Fruit fly (Drosophila melanogaster): ENCODE data around the gene Vm26Ac.
A peak's percentile ranks its signal among the peaks of the same experiment; 100 is the strongest.

Gene Vm26Ac

DNA sequence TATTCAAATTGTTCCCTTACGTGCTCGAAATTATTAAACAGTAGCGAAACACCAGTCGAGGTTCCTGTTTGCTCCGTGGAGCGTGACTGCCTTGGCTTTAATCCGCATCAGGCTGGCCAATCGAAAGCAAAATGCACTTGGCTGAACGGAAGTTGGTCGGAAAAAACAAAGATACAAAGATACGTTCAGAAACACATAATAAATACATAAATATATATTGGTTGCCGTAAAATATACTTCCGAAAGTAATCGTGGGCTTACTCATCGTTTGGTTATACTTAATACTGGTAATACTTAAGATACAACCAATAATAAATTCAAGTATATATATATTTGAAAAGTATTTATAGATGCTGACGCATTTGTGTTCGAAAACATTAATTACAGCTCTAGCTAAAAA lies 6.4 kb upstream of the Vm26Ac start, which contains the start of gene psd:
psd (minus strand) TSS at position 101 of the 400 bp plus-strand sequence.
- no peak for TF ChIP-seq noc (tag; optimal IDR thresholded peaks at IDR 0.05)

- TF ChIP-seq noc (tag; optimal IDR thresholded peaks at IDR 0.05) = no peak
Measured at dm6 chr2L:5964211-5964610, 5.8 kb upstream of the Vm26Ac start.

DNA sequence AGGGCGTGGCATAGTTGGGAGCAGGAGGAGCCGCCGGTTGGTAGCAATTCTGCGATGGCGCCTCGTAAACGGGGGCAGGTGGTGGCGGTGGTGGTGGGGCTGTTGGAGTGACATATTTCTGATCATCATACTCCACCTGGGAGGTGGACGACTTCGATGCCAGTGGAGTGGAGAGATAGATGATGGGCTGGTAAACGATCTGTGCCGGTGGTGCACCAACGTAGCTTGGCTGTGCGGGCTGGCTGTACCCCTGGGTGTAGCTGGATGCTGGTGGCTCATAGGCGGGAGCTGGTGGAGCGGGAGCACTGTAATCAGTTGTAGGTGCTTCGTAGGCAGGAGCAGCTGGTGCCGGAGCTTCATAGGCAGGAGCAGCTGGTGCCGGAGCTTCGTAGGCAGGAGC lies 4.8 kb upstream of the Vm26Ac start:
- no peak for TF ChIP-seq noc (tag; optimal IDR thresholded peaks at IDR 0.05)

DNA sequence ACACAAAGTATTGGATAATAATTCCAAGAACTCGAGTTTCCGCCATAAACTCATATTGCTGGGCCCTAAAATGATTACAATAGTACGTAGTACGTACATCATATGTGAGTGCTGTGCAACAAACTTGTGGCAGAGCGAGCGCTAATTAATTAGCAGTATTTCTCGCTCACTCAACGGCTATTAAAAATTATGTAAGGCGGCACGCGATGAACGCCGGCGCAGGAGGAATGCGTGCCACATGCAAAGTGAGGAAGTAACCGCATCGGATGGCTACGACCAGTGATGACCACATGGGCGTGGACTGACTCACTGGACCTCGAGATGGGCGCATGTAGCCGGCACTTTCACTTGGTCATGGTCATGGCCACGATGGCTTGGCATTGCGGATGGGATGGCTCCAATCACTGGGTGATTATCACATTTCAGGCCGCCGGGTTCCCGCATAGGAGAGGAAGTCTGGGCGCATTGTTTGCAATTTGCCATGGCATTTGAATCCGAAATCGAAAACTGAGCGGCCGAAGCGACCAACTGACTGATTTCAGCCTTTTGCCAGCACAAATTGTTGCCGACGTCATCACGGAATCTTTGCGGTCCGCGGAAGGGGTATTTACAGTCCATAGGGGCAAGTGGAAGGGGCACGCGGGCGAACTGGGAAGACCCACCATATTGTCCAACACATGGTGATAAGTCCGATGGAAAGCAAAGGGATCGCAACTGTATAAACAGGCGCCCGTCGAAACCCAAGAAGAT lies 2.9 kb upstream of the Vm26Ac start:
- TF ChIP-seq noc (tag; optimal IDR thresholded peaks at IDR 0.05) = no peak

dm6 chr2L:5959863-5960658 lies 1.6 kb upstream of the Vm26Ac start, which contains the start of gene Vm26Aa:
TSS of gene Vm26Aa (minus strand) at chr2L:5960340.
- TF ChIP-seq noc (tag; optimal IDR thresholded peaks at IDR 0.05) = no peak

DNA sequence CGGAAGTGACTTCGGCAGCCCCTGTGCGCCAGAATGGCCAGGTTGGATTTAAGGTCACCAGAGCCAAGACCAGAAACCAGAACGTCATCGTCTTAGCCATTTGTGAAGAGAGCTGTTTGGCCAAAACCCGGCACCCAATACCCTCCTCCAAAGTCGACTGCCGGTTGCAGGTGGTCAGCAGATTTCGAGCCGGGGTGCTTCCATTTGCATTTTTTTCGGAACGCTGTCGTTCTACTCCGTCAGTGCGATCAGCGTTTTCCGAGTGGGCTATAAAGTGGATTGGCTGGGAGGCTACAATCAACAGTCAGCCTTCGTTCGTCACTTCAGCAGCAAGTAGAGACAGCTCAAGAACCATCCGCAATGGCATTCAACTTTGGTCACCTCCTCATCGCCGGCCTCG lies 1.7 kb downstream of the Vm26Ac start, which contains the start of the genes CG13998 and Vm26Ab:
CG13998 (minus strand) TSS at position 114 of the 400 bp plus-strand sequence.
Vm26Ab (plus strand) TSS at position 299 of the 400 bp plus-strand sequence.
- TF ChIP-seq noc (tag; optimal IDR thresholded peaks at IDR 0.05) = no peak

DNA sequence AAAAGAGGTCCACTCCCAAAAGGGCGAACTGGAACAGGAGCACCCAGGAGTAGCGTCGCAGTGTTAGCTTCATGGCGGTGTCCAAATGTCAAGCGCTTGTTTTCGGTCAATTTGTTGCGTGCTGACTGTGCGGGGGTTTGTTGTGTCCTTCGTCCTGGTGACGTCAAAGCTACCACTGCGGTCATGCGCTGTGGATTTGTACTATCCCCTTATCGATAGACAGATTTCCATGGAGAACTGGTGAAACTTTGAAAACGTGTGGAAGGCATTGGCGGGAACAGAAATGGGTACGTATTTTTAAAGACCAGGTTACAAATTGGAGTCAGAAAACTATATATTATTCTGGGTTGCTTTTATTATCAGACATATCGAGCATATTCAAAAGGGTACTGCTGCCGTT lies 2.3 kb downstream of the Vm26Ac start, which contains the start of gene CG13999:
CG13999 (minus strand) TSS at position 314 of the 400 bp plus-strand sequence.
- no peak for TF ChIP-seq noc (tag; optimal IDR thresholded peaks at IDR 0.05)

- TF ChIP-seq noc (tag; optimal IDR thresholded peaks at IDR 0.05) = no peak
Measured at dm6 chr2L:5948775-5949526, 9.5 kb downstream of the Vm26Ac start, which contains the start of gene CG9044. TSS of gene CG9044 (plus strand) at chr2L:5949450.

DNA sequence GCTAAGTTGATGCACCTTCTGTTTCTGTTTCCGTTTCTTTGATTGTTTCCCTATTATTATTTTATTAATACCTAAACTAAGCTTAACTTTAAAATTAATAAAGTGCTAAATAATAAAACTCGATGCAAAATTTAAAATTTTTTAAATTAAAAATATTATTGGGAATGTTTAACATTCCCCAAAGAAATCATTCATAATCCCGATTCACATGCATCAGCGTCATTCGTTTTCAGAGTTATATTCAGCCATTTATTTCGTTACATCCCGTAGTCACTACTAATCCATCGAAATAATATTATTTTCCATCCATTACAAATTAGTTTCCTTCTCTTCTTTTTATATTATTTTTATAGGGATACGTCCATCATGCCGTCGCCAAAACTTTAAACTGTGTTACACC lies 10.9 kb downstream of the Vm26Ac start:
- TF ChIP-seq noc (tag; optimal IDR thresholded peaks at IDR 0.05) = no peak

- TF ChIP-seq noc (tag; optimal IDR thresholded peaks at IDR 0.05) = no peak
Measured at dm6 chr2L:5946728-5947127, 11.7 kb downstream of the Vm26Ac start.

DNA sequence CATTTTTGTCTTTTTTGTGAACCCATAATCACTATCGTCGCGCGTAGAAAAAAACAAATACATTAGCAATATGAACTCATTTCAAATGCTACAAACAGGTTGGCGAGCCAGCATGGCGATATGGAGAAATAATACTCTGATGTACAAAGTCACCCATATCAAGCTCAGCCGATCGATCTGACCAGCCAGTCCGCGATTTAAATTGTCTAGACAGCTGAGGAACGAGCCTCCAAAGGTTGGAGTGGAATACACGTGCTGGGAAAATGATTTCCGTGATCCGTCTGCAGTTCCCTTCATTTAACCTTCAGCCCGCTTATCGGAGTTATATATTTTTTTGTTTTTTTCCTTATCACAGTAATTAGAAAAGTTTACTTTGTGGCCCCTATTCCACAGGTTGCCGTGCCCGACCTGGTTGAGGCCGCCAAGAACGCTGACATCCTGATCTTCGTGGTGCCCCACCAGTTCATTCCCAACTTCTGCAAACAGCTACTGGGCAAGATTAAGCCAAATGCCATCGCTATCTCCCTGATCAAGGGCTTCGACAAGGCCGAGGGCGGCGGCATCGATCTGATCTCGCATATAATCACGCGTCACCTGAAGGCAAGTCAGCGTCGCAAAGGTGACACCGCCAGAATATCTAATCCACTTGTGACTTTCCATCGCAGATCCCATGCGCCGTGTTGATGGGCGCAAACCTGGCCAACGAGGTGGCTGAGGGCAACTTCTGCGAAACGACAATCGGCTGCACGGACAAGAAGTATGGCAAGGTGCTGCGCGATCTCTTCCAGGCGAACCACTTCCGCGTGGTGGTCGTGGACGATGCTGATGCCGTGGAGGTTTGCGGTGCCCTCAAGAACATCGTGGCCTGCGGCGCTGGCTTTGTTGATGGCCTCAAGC lies 12.5 kb downstream of the Vm26Ac start:
- TF ChIP-seq noc (tag; optimal IDR thresholded peaks at IDR 0.05) = no peak

DNA sequence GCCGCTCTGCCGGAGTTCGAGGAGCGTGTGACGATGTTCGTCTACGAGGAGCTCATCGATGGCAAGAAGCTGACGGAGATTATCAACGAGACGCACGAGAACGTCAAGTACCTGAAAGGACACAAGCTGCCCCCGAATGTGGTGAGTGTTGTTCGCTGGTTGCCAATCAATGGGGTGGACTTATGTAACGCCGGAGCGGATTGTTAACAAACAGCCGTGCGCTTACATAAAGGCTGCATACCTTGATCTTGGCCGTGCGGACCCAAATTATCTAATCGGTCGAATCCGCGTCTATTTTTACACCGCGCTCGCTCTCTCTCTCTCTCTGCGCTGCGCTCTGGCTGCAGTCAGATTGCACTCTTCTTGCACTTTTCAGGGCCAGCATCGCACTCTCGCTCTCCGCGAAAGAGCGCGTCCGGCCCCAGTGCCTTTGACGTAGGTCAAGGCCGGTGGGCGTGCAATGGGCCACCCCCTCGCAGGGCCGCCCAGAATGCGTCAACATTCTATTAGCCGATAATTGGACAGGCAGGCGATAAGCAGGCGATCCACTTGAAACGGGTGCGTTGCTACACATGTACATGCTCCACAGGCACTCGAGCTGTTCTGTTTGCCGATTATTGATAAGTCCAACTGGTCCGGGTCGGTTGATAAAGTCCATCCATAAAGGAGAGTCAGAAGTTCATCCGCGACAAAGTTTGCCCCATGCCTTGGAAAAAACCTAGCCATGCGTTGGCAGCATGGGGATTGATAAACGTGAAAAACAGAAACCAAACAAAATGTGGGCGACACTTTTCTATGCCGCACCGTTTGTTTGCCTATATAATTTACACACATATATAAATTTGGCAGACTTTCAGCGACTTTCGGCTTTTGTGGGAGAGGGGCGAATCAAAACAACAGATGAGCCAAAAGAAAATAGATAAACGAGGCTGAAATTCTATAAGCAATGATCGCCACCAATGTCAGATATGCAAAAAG lies 13.8 kb downstream of the Vm26Ac start:
- no peak for TF ChIP-seq noc (tag; optimal IDR thresholded peaks at IDR 0.05)

dm6 chr2L:5943229-5944078 lies 15.0 kb downstream of the Vm26Ac start, which contains the start of the genes Sfp26Ad and Gpdh1:
TSS of gene Sfp26Ad (minus strand) at chr2L:5943304.
TSS of gene Gpdh1 (plus strand) at chr2L:5943643.
- peak; percentile 77 for TF ChIP-seq noc (tag; optimal IDR thresholded peaks at IDR 0.05)

Measured in whole organism, larva.